Worm (Caenorhabditis elegans) whole organism, L4 larva: ENCODE results near the gene ZC477.3.

Experiments
- F37D6.2 ChIP-seq: sonication (generic microtip); optimal IDR thresholded peaks from 2 replicates; lab custom pipeline; 2016; ENCODE audit warnings: mild to moderate bottlenecking, missing genetic modification characterization, missing compliant biosample characterization
- daf-19 ChIP-seq: fragments of 200-800 bp; sonication (Bioruptor generic); conservative IDR thresholded peaks from 2 replicates; pipeline ENCODE4 v1.3.6; 2022; ENCODE audit warnings: missing genetic modification characterization, missing compliant biosample characterization
- mxl-2 ChIP-seq: fragments of 200-800 bp; sonication (Bioruptor generic); conservative IDR thresholded peaks from 2 replicates; pipeline ENCODE4 v1.3.6; 2022; ENCODE audit warnings: missing genetic modification reagents, missing genetic modification characterization, missing compliant biosample characterization
- nhr-102 ChIP-seq: sonication (generic microtip); optimal IDR thresholded peaks from 2 replicates; lab custom pipeline; 2016; ENCODE audit warnings: mild to moderate bottlenecking, missing genetic modification characterization, moderate library complexity, missing compliant biosample characterization
- nhr-25 ChIP-seq: sonication (generic microtip); optimal IDR thresholded peaks from 2 replicates; lab custom pipeline; 2017; ENCODE audit warnings: missing genetic modification characterization, mild to moderate bottlenecking, missing compliant biosample characterization, antibody characterized with exemption, moderate library complexity, borderline replicate concordance; ENCODE audit not compliant: insufficient read depth
- nhr-42 ChIP-seq: fragments of 200-800 bp; sonication (Bioruptor generic); IDR thresholded peaks from 2 replicates; pipeline ENCODE4 v1.3.6; 2022; ENCODE audit warnings: missing genetic modification characterization, missing compliant biosample characterization
- snpc-4 ChIP-seq: fragments of 150-350 bp; optimal IDR thresholded peaks from 2 replicates; lab custom pipeline; 2014; ENCODE audit warnings: missing biosample characterization, missing genetic modification characterization
- ztf-11 ChIP-seq: fragments of 150-350 bp; optimal IDR thresholded peaks from 2 replicates; lab custom pipeline; 2014; ENCODE audit warnings: missing biosample characterization, missing genetic modification characterization

ce11 chrIV:7098509-7099065 lies 4.7 kb upstream of the ZC477.3 start, which contains the start of gene ZC477.4:
- no peak for TF ChIP-seq nhr-25 (tag; lab: Kevin White, UChicago)
- no peak for TF ChIP-seq ztf-11
- no peak for TF ChIP-seq nhr-42 (GFP tag; lab: Robert Waterston, UW)
- TF ChIP-seq daf-19 (GFP tag; lab: Robert Waterston, UW), result no peak
- TF ChIP-seq F37D6.2, result no peak
- TF ChIP-seq nhr-102 (tag; lab: Kevin White, UChicago), result no peak
- no peak for TF ChIP-seq mxl-2 (GFP tag; lab: Robert Waterston, UW)
- TF ChIP-seq snpc-4 (tag; lab: Kevin White, UChicago), result no peak
